Worm (Caenorhabditis elegans): ENCODE data around the gene sdz-9.

sdz-9 gene

ce11 chrII:2801764-2802163 lies 28.3 kb upstream of the sdz-9 start:
- TF ChIP-seq lin-13 (tag; optimal IDR thresholded peaks at IDR 0.05) (peak; percentile 2), ham-2 (GFP tag; optimal IDR thresholded peaks at IDR 0.05) (no peak)

- no peak for TF ChIP-seq zip-8 (tag; optimal IDR thresholded peaks at IDR 0.05)
- TF ChIP-seq unc-39 (tag; optimal IDR thresholded peaks at IDR 0.05): no peak
- TF ChIP-seq hlh-1 (tag; optimal IDR thresholded peaks at IDR 0.05): no peak
- no peak for TF ChIP-seq ceh-43 (GFP tag; optimal IDR thresholded peaks at IDR 0.05)
- TF ChIP-seq nhr-76 (tag; optimal IDR thresholded peaks at IDR 0.05): no peak
- no peak for TF ChIP-seq nhr-2 (tag; optimal IDR thresholded peaks at IDR 0.05)
- peak; percentile 95 for TF ChIP-seq elt-1 (tag; optimal IDR thresholded peaks at IDR 0.05; ENCODE audit: borderline replicate concordance, insufficient read depth)
- TF ChIP-seq mab-5 (tag; optimal IDR thresholded peaks at IDR 0.05): no peak
- TF ChIP-seq ceh-39 (tag; optimal IDR thresholded peaks at IDR 0.05): no peak
- peak; percentile 94 for TF ChIP-seq elt-3 (tag; optimal IDR thresholded peaks at IDR 0.05)
- no peak for TF ChIP-seq flh-1 (GFP tag; optimal IDR thresholded peaks at IDR 0.05)
- TF ChIP-seq unc-62 (GFP tag; optimal IDR thresholded peaks at IDR 0.05): peak; percentile 79
- no peak for TF ChIP-seq pha-4 (tag; optimal IDR thresholded peaks at IDR 0.05)
- TF ChIP-seq snpc-4 (tag; optimal IDR thresholded peaks at IDR 0.05): no peak
- no peak for TF ChIP-seq lsy-2 (tag; optimal IDR thresholded peaks at IDR 0.05)
- TF ChIP-seq nhr-237 (tag; optimal IDR thresholded peaks at IDR 0.05): peak; percentile 33
- TF ChIP-seq ces-1 (GFP tag; optimal IDR thresholded peaks at IDR 0.05): no peak
- no peak for TF ChIP-seq nhr-28 (tag; optimal IDR thresholded peaks at IDR 0.05)
- TF ChIP-seq unc-120 (tag; optimal IDR thresholded peaks at IDR 0.05; ENCODE audit: poor library complexity, severe bottlenecking): peak; percentile 6
- no peak for TF ChIP-seq ham-2 (GFP tag; optimal IDR thresholded peaks at IDR 0.05)
- no peak for TF ChIP-seq mls-2 (tag; optimal IDR thresholded peaks at IDR 0.05)
Measured at ce11 chrII:2800550-2801233, 27.3 kb upstream of the sdz-9 start, which contains the start of gene nhr-119. TSS of gene nhr-119 (minus strand) at chrII:2800600.

- TF ChIP-seq elt-1 (tag; optimal IDR thresholded peaks at IDR 0.05; ENCODE audit: borderline replicate concordance, insufficient read depth) (peak; percentile 3), ceh-83 (GFP tag; optimal IDR thresholded peaks at IDR 0.05) (no peak)
Measured at ce11 chrII:2797951-2798350, 24.5 kb upstream of the sdz-9 start.

- no peak for TF ChIP-seq bed-3 (GFP tag; optimal IDR thresholded peaks at IDR 0.05)
- TF ChIP-seq nhr-12 (tag; optimal IDR thresholded peaks at IDR 0.05): no peak
Measured at ce11 chrII:2796431-2796830, 23.0 kb upstream of the sdz-9 start.

ce11 chrII:2795413-2795812 lies 22.0 kb upstream of the sdz-9 start:
- no peak for TF ChIP-seq mab-5 (tag; optimal IDR thresholded peaks at IDR 0.05)
- no peak for TF ChIP-seq flh-1 (GFP tag; optimal IDR thresholded peaks at IDR 0.05)
- TF ChIP-seq snpc-4 (tag; optimal IDR thresholded peaks at IDR 0.05): no peak
- no peak for TF ChIP-seq elt-3 (tag; optimal IDR thresholded peaks at IDR 0.05)
- TF ChIP-seq zip-8 (tag; optimal IDR thresholded peaks at IDR 0.05): no peak
- no peak for TF ChIP-seq mep-1 (tag; optimal IDR thresholded peaks at IDR 0.05)
- TF ChIP-seq hlh-1 (tag; optimal IDR thresholded peaks at IDR 0.05): no peak
- no peak for TF ChIP-seq ztf-11 (tag; optimal IDR thresholded peaks at IDR 0.05)
- no peak for TF ChIP-seq nhr-237 (tag; optimal IDR thresholded peaks at IDR 0.05)
- no peak for TF ChIP-seq nhr-2 (tag; optimal IDR thresholded peaks at IDR 0.05)
- TF ChIP-seq lin-13 (tag; optimal IDR thresholded peaks at IDR 0.05): no peak
- TF ChIP-seq lsy-2 (tag; optimal IDR thresholded peaks at IDR 0.05): no peak

ce11 chrII:2791693-2792092 lies 18.3 kb upstream of the sdz-9 start:
- no peak for TF ChIP-seq ceh-39 (tag; optimal IDR thresholded peaks at IDR 0.05)
- no peak for TF ChIP-seq elt-1 (tag; optimal IDR thresholded peaks at IDR 0.05; ENCODE audit: borderline replicate concordance, insufficient read depth)
- TF ChIP-seq unc-120 (tag; optimal IDR thresholded peaks at IDR 0.05; ENCODE audit: poor library complexity, severe bottlenecking): no peak
- no peak for TF ChIP-seq flh-1 (GFP tag; optimal IDR thresholded peaks at IDR 0.05)
- TF ChIP-seq blmp-1 (tag; optimal IDR thresholded peaks at IDR 0.05): no peak
- TF ChIP-seq mab-5 (tag; optimal IDR thresholded peaks at IDR 0.05): no peak
- no peak for TF ChIP-seq lin-32 (GFP tag; optimal IDR thresholded peaks at IDR 0.05)
- no peak for TF ChIP-seq ceh-83 (GFP tag; optimal IDR thresholded peaks at IDR 0.05)
- no peak for TF ChIP-seq sem-2 (GFP tag; optimal IDR thresholded peaks at IDR 0.05)
- no peak for TF ChIP-seq lin-13 (tag; optimal IDR thresholded peaks at IDR 0.05)
- no peak for TF ChIP-seq snpc-4 (tag; optimal IDR thresholded peaks at IDR 0.05)
- TF ChIP-seq lsy-2 (tag; optimal IDR thresholded peaks at IDR 0.05): no peak
- no peak for TF ChIP-seq cnd-1 (tag; optimal IDR thresholded peaks at IDR 0.05)
- TF ChIP-seq nhr-2 (tag; optimal IDR thresholded peaks at IDR 0.05): no peak
- no peak for TF ChIP-seq ham-2 (GFP tag; optimal IDR thresholded peaks at IDR 0.05)
- no peak for TF ChIP-seq nhr-28 (tag; optimal IDR thresholded peaks at IDR 0.05)
- no peak for TF ChIP-seq drap-1 (GFP tag; optimal IDR thresholded peaks at IDR 0.05)

All from whole organism, mixed stage, embryonic.